Worm (Caenorhabditis elegans): Measurements from ENCODE around the gene clec-163.
A peak's percentile ranks its signal among the peaks of the same experiment; 100 is the strongest.

Gene clec-163

ce11 chrIII:10818364-10818763 is 24.2 kb downstream of the clec-163 start (continued):
- TF ChIP-seq K09A11.1 (tag; optimal IDR thresholded peaks at IDR 0.05; ENCODE audit: insufficient read depth) (no peak), unc-55 (GFP tag; optimal IDR thresholded peaks at IDR 0.05) (no peak), gmeb-2 (tag; optimal IDR thresholded peaks at IDR 0.05) (no peak), rnt-1 (tag; optimal IDR thresholded peaks at IDR 0.05) (peak; percentile 6), T23F11.4 (GFP tag; optimal IDR thresholded peaks at IDR 0.05) (no peak), ceh-14 (tag; optimal IDR thresholded peaks at IDR 0.05) (peak; percentile 8), pqm-1 (tag; optimal IDR thresholded peaks at IDR 0.05) (no peak), nfya-1 (tag; optimal IDR thresholded peaks at IDR 0.05) (peak; percentile 43), syd-9 (tag; optimal IDR thresholded peaks at IDR 0.05) (no peak), Y22D7AL.16 (tag; optimal IDR thresholded peaks at IDR 0.05) (no peak), ceh-34 (tag; optimal IDR thresholded peaks at IDR 0.05) (peak; percentile 13), ceh-2 (tag; optimal IDR thresholded peaks at IDR 0.05) (peak; percentile 23), C38D4.7 (GFP tag; optimal IDR thresholded peaks at IDR 0.05) (no peak), K02D7.2 (tag; optimal IDR thresholded peaks at IDR 0.05) (no peak), elt-4 (tag; optimal IDR thresholded peaks at IDR 0.05) (no peak), unc-3 (GFP tag; conservative IDR thresholded peaks at IDR 0.05) (no peak), unc-3 (tag; optimal IDR thresholded peaks at IDR 0.05) (no peak), C08G9.2 (tag; optimal IDR thresholded peaks at IDR 0.05) (peak; percentile 21), unc-42 (tag; optimal IDR thresholded peaks at IDR 0.05) (no peak), ceh-24 (tag; optimal IDR thresholded peaks at IDR 0.05) (no peak), ceh-48 (tag; optimal IDR thresholded peaks at IDR 0.05) (peak; percentile 44), ceh-22 (tag; optimal IDR thresholded peaks at IDR 0.05) (no peak), ahr-1 (tag; optimal IDR thresholded peaks at IDR 0.05) (no peak), mec-3 (tag; optimal IDR thresholded peaks at IDR 0.05; ENCODE audit: borderline replicate concordance) (no peak), sox-2 (GFP tag; IDR thresholded peaks at IDR 0.05) (peak; percentile 20; the same call in 1 of the 2 replicates), che-1 (tag; optimal IDR thresholded peaks at IDR 0.05) (no peak), ztf-16 (tag; optimal IDR thresholded peaks at IDR 0.05) (peak; percentile 53), ets-4 (tag; optimal IDR thresholded peaks at IDR 0.05) (no peak), tbx-2 (tag; optimal IDR thresholded peaks at IDR 0.05) (peak; percentile 60), ceh-45 (GFP tag; IDR thresholded peaks at IDR 0.05) (no peak), pat-9 (tag; optimal IDR thresholded peaks at IDR 0.05) (no peak), fkh-6 (tag; optimal IDR thresholded peaks at IDR 0.05) (no peak), madf-2 (tag; optimal IDR thresholded peaks at IDR 0.05) (no peak), npax-4 (tag; optimal IDR thresholded peaks at IDR 0.05) (no peak), sox-4 (tag; optimal IDR thresholded peaks at IDR 0.05) (no peak)

- no peak for TF ChIP-seq ceh-22 (tag; optimal IDR thresholded peaks at IDR 0.05)
- TF ChIP-seq ceh-48 (tag; optimal IDR thresholded peaks at IDR 0.05), result peak; percentile 53
These were observed 25.1 kb downstream of the clec-163 start for ce11 chrIII:10819257-10819656.

ce11 chrIII:10819778-10820177 is 25.6 kb downstream of the clec-163 start:
- TF ChIP-seq mec-3 (tag; optimal IDR thresholded peaks at IDR 0.05; ENCODE audit: borderline replicate concordance) (peak; percentile 1), hlh-30 (tag; optimal IDR thresholded peaks at IDR 0.05; ENCODE audit: insufficient read depth) (no peak), ceh-18 (tag; optimal IDR thresholded peaks at IDR 0.05) (peak; percentile 70), F13H6.1 (tag; optimal IDR thresholded peaks at IDR 0.05) (no peak), unc-55 (GFP tag; optimal IDR thresholded peaks at IDR 0.05) (peak; percentile 22), gmeb-2 (tag; optimal IDR thresholded peaks at IDR 0.05) (no peak), zip-5 (tag; optimal IDR thresholded peaks at IDR 0.05) (no peak), pat-9 (tag; optimal IDR thresholded peaks at IDR 0.05) (no peak), odd-2 (tag; optimal IDR thresholded peaks at IDR 0.05) (no peak), ceh-9 (tag; optimal IDR thresholded peaks at IDR 0.05) (no peak), ceh-34 (tag; optimal IDR thresholded peaks at IDR 0.05) (peak; percentile 49), nhr-11 (tag; optimal IDR thresholded peaks at IDR 0.05) (no peak)
